Worm (Caenorhabditis elegans) whole organism, L2 larva: ENCODE data around the gene F54D5.2.
"Not testable (repeated sequence)": the region's sequence is repeated elsewhere in the genome, so short reads cannot be mapped to it uniquely, and the experiment has no call there.

Experiments
- C34F6.9 ChIP-seq: fragments of 150-350 bp; optimal IDR thresholded peaks from 2 replicates; lab custom pipeline; 2014; ENCODE audit warnings: missing biosample characterization, missing genetic modification characterization
- F13H6.1 ChIP-seq: sonication (generic microtip); optimal IDR thresholded peaks from 2 replicates; lab custom pipeline; 2016; ENCODE audit warnings: missing genetic modification characterization, missing compliant biosample characterization
- R02D3.7 ChIP-seq: fragments of 150-350 bp; optimal IDR thresholded peaks from 2 replicates; lab custom pipeline; 2014; ENCODE audit warnings: missing biosample characterization, missing genetic modification characterization
- alr-1 ChIP-seq: fragments of 150-350 bp; optimal IDR thresholded peaks from 2 replicates; lab custom pipeline; 2014; ENCODE audit warnings: missing biosample characterization, missing genetic modification characterization
- aly-2 ChIP-seq: fragments of 150-350 bp; optimal IDR thresholded peaks from 2 replicates; lab custom pipeline; 2014; ENCODE audit warnings: missing biosample characterization, missing genetic modification characterization
- blmp-1 ChIP-seq: sonication (generic microtip); optimal IDR thresholded peaks from 2 replicates; lab custom pipeline; 2017; ENCODE audit warnings: missing genetic modification characterization, mild to moderate bottlenecking, missing compliant biosample characterization, antibody characterized with exemption, moderate library complexity; ENCODE audit not compliant: insufficient read depth
- ceh-82 ChIP-seq: fragments of 150-350 bp; optimal IDR thresholded peaks from 2 replicates; lab custom pipeline; 2014; ENCODE audit warnings: missing biosample characterization, missing genetic modification characterization
- crh-2 ChIP-seq: sonication (generic microtip); optimal IDR thresholded peaks from 2 replicates; lab custom pipeline; 2017; ENCODE audit warnings: missing biosample characterization, missing genetic modification characterization
- dmd-4 ChIP-seq: sonication (generic microtip); optimal IDR thresholded peaks from 2 replicates; lab custom pipeline; 2017; ENCODE audit warnings: missing biosample characterization, missing genetic modification characterization
- egl-27 ChIP-seq: sonication (generic microtip); optimal IDR thresholded peaks from 3 replicates; lab custom pipeline; 2017; ENCODE audit warnings: missing biosample characterization, missing genetic modification reagents, missing genetic modification characterization
- elt-1 ChIP-seq: fragments of 150-350 bp; optimal IDR thresholded peaks from 2 replicates; lab custom pipeline; 2014; ENCODE audit warnings: missing biosample characterization, missing genetic modification characterization
- elt-3 ChIP-seq: sonication (generic microtip); optimal IDR thresholded peaks from 2 replicates; lab custom pipeline; 2017; ENCODE audit warnings: missing biosample characterization, missing genetic modification characterization
- lin-11 ChIP-seq: fragments of 150-350 bp; sonication (generic microtip); optimal IDR thresholded peaks from 2 replicates; lab custom pipeline; 2014; ENCODE audit warnings: missing biosample characterization, missing genetic modification characterization, inconsistent platforms, mixed read lengths
- lin-13 ChIP-seq: fragments of 150-350 bp; optimal IDR thresholded peaks from 2 replicates; lab custom pipeline; 2014; ENCODE audit warnings: missing biosample characterization, missing genetic modification reagents, missing genetic modification characterization
- lin-39 ChIP-seq: fragments of 150-350 bp; optimal IDR thresholded peaks from 2 replicates; lab custom pipeline; 2014; ENCODE audit warnings: missing biosample characterization, missing genetic modification reagents, missing genetic modification characterization
- lsy-2 ChIP-seq, 2 experiments: fragments of 150-350 bp in 1 of 2; sonication (generic microtip) in 1 of 2; optimal IDR thresholded peaks; 2 replicates each; lab custom pipeline; 2014 to 2017; ENCODE audit warnings: missing biosample characterization in 2 of 2, missing genetic modification characterization in 2 of 2
- mab-5 ChIP-seq: fragments of 150-350 bp; optimal IDR thresholded peaks from 2 replicates; lab custom pipeline; 2014; ENCODE audit warnings: missing biosample characterization, missing genetic modification characterization
- mdl-1 ChIP-seq, 2 experiments: fragments of 150-350 bp in 1 of 2; sonication (generic microtip) in 1 of 2; optimal IDR thresholded peaks; 2 replicates each; lab custom pipeline; 2017; ENCODE audit warnings: missing biosample characterization in 2 of 2, missing genetic modification characterization in 2 of 2
- nhr-10 ChIP-seq: sonication (generic microtip); optimal IDR thresholded peaks from 2 replicates; lab custom pipeline; 2017; ENCODE audit warnings: missing biosample characterization, missing genetic modification characterization
- nhr-129 ChIP-seq: fragments of 150-350 bp; optimal IDR thresholded peaks from 2 replicates; lab custom pipeline; 2014; ENCODE audit warnings: missing biosample characterization, missing genetic modification characterization
- nhr-21 ChIP-seq: fragments of 150-350 bp; optimal IDR thresholded peaks from 2 replicates; lab custom pipeline; 2014; ENCODE audit warnings: missing biosample characterization, missing genetic modification characterization
- nhr-23 ChIP-seq: fragments of 150-350 bp; optimal IDR thresholded peaks from 2 replicates; lab custom pipeline; 2014; ENCODE audit warnings: missing biosample characterization, missing genetic modification reagents, missing genetic modification characterization
- nhr-237 ChIP-seq: fragments of 150-350 bp; optimal IDR thresholded peaks from 2 replicates; lab custom pipeline; 2014; ENCODE audit warnings: missing biosample characterization, missing genetic modification characterization
- nhr-6 ChIP-seq: fragments of 150-350 bp; optimal IDR thresholded peaks from 2 replicates; lab custom pipeline; 2014; ENCODE audit warnings: missing biosample characterization, missing genetic modification characterization
- sem-4 ChIP-seq: fragments of 150-350 bp; optimal IDR thresholded peaks from 2 replicates; lab custom pipeline; 2014; ENCODE audit warnings: missing biosample characterization, missing genetic modification reagents, missing genetic modification characterization
- skn-1 ChIP-seq: sonication (generic microtip); optimal IDR thresholded peaks from 2 replicates; lab custom pipeline; 2017; ENCODE audit warnings: missing biosample characterization, missing genetic modification characterization
- sma-3 ChIP-seq: sonication (generic microtip); optimal IDR thresholded peaks from 2 replicates; lab custom pipeline; 2016; ENCODE audit warnings: missing genetic modification reagents, missing genetic modification characterization, missing compliant biosample characterization
- snpc-4 ChIP-seq: fragments of 150-350 bp; optimal IDR thresholded peaks from 2 replicates; lab custom pipeline; 2014; ENCODE audit warnings: missing biosample characterization, missing genetic modification characterization
- unc-39 ChIP-seq: fragments of 150-350 bp; optimal IDR thresholded peaks from 2 replicates; lab custom pipeline; 2014; ENCODE audit warnings: missing biosample characterization, missing genetic modification characterization
- unc-55 ChIP-seq: fragments of 150-350 bp; sonication (generic microtip); optimal IDR thresholded peaks from 3 replicates; lab custom pipeline; 2014; ENCODE audit warnings: missing biosample characterization, missing genetic modification reagents, missing genetic modification characterization
- unc-62 ChIP-seq: fragments of 150-350 bp; optimal IDR thresholded peaks from 2 replicates; lab custom pipeline; 2014; ENCODE audit warnings: missing biosample characterization, missing genetic modification reagents, missing genetic modification characterization
- zag-1 ChIP-seq: fragments of 150-350 bp; optimal IDR thresholded peaks from 2 replicates; lab custom pipeline; 2014; ENCODE audit warnings: missing biosample characterization, missing genetic modification characterization
- ztf-1 ChIP-seq: fragments of 200-800 bp; sonication (Bioruptor generic); conservative IDR thresholded peaks from 2 replicates; pipeline ENCODE4 v1.3.6; 2022; ENCODE audit warnings: missing genetic modification characterization, missing compliant biosample characterization
- ztf-11 ChIP-seq: sonication (generic microtip); optimal IDR thresholded peaks from 2 replicates; lab custom pipeline; 2017; ENCODE audit warnings: missing biosample characterization, missing genetic modification characterization

The F54D5.2 gene

ce11 chrII:11551981-11552380 lies 21.0 kb upstream of the F54D5.2 start, which contains the start of gene dhgd-1:
dhgd-1 (minus strand) TSS chrII:11552081.
- TF ChIP-seq dmd-4; nhr-6 (tag; lab: Kevin White, UChicago); ztf-11 (tag; lab: Kevin White, UChicago): not testable (repeated sequence)

- no peak for TF ChIP-seq lin-13
- no peak for TF ChIP-seq lsy-2 (tag; optimal IDR thresholded peaks at IDR 0.05; lab: Kevin White, UChicago)
- no peak for TF ChIP-seq elt-1
- no peak for TF ChIP-seq nhr-21 (tag; lab: Kevin White, UChicago)
- no peak for TF ChIP-seq nhr-10 (tag; lab: Kevin White, UChicago)
- TF ChIP-seq dmd-4, result no peak
- TF ChIP-seq ztf-11 (tag; lab: Kevin White, UChicago), result no peak
- TF ChIP-seq ceh-82, result no peak
- TF ChIP-seq sem-4 (tag; lab: Kevin White, UChicago), result no peak
- no peak for TF ChIP-seq skn-1 (tag; lab: Kevin White, UChicago)
- TF ChIP-seq C34F6.9 (tag; lab: Kevin White, UChicago), result no peak
- TF ChIP-seq, all 48 proteins: peak for 0
Measured at ce11 chrII:11555634-11556033, 17.3 kb upstream of the F54D5.2 start, which contains the start of gene F54D5.24. F54D5.24 (plus strand) TSS chrII:11555949.

- TF ChIP-seq R02D3.7 (tag; lab: Kevin White, UChicago), result no peak
- no peak for TF ChIP-seq lsy-2 (tag; optimal IDR thresholded peaks at IDR 0.05; lab: Kevin White, UChicago)
- TF ChIP-seq alr-1, result no peak
- TF ChIP-seq elt-3 (tag; lab: Kevin White, UChicago), result no peak
- no peak for TF ChIP-seq egl-27 (tag; lab: Kevin White, UChicago)
- no peak for TF ChIP-seq unc-39 (tag; lab: Kevin White, UChicago)
- no peak for TF ChIP-seq ztf-11 (tag; lab: Kevin White, UChicago)
Measured at ce11 chrII:11556338-11556737, 16.6 kb upstream of the F54D5.2 start, which contains the start of gene F54D5.17. F54D5.17 (plus strand) TSS chrII:11556638.

- TF ChIP-seq nhr-129, result no peak
- no peak for TF ChIP-seq aly-2 (tag; lab: Kevin White, UChicago)
- no peak for TF ChIP-seq unc-62 (GFP tag; lab: Kevin White, UChicago)
- no peak for TF ChIP-seq nhr-10 (tag; lab: Kevin White, UChicago)
- no peak for TF ChIP-seq lin-13
- no peak for TF ChIP-seq lsy-2 (tag; optimal IDR thresholded peaks at IDR 0.05; lab: Kevin White, UChicago)
- TF ChIP-seq nhr-6 (tag; lab: Kevin White, UChicago), result no peak
- TF ChIP-seq elt-3 (tag; lab: Kevin White, UChicago), result no peak
- TF ChIP-seq, all 48 proteins: peak for 0
Measured at ce11 chrII:11564127-11564526, 8.9 kb upstream of the F54D5.2 start, which contains the start of gene F54D5.15. F54D5.15 (minus strand) TSS chrII:11564227.

ce11 chrII:11566970-11567711 lies 5.8 kb upstream of the F54D5.2 start, which contains the start of gene F54D5.5:
F54D5.5 (minus strand) TSS chrII:11567020.
- peak; percentile 54 for TF ChIP-seq nhr-129
- TF ChIP-seq blmp-1 (tag; lab: Kevin White, UChicago), result no peak
- TF ChIP-seq nhr-237 (tag; lab: Kevin White, UChicago), result no peak
- TF ChIP-seq mab-5 (tag; lab: Kevin White, UChicago), result peak; percentile 2
- TF ChIP-seq ztf-1 (GFP tag; lab: Robert Waterston, UW), result no peak
- no peak for TF ChIP-seq sma-3
- TF ChIP-seq nhr-23 (tag; lab: Kevin White, UChicago), result no peak
- TF ChIP-seq elt-3 (tag; lab: Kevin White, UChicago), result no peak
- no peak for TF ChIP-seq zag-1
- TF ChIP-seq unc-55 (GFP tag; lab: Kevin White, UChicago), result peak; percentile 34
- peak; percentile 5 for TF ChIP-seq F13H6.1 (tag; lab: Kevin White, UChicago)
- no peak for TF ChIP-seq crh-2 (tag; lab: Kevin White, UChicago)
- no peak for TF ChIP-seq mdl-1 (tag; optimal IDR thresholded peaks at IDR 0.05; lab: Kevin White, UChicago)
- TF ChIP-seq C34F6.9 (tag; lab: Kevin White, UChicago), result peak; percentile 7
- TF ChIP-seq lin-11 (tag; lab: Kevin White, UChicago), result peak; percentile 33
- TF ChIP-seq lin-39 (tag; lab: Kevin White, UChicago), result peak; percentile 77
- TF ChIP-seq snpc-4 (tag; lab: Kevin White, UChicago), result no peak
- TF ChIP-seq, all 48 proteins: peak for 7
